Worm (Caenorhabditis elegans) whole organism, L3 larva: ENCODE results near the gene Y51H4A.13.
"Not testable (repeated sequence)": the region's sequence is repeated elsewhere in the genome, so short reads cannot be mapped to it uniquely, and the experiment has no call there.

Experiments
- ceh-9 ChIP-seq: sonication (generic microtip); optimal IDR thresholded peaks from 2 replicates; lab custom pipeline; 2018; ENCODE audit warnings: missing biosample characterization, missing genetic modification characterization
- daf-12 ChIP-seq: fragments of 150-350 bp; optimal IDR thresholded peaks from 2 replicates; lab custom pipeline; 2014; ENCODE audit warnings: missing biosample characterization, missing genetic modification reagents, missing genetic modification characterization
- egl-27 ChIP-seq: sonication (generic microtip); optimal IDR thresholded peaks from 4 replicates; lab custom pipeline; 2017; ENCODE audit warnings: missing biosample characterization, missing genetic modification reagents, missing genetic modification characterization
- elt-3 ChIP-seq, 3 experiments: fragments of 150-350 bp in 1 of 3; sonication (generic microtip) in 2 of 3; optimal IDR thresholded peaks; 2 replicates in 2 of 3; 4 replicates in 1 of 3; lab custom pipeline; 2014 to 2017; ENCODE audit warnings: missing biosample characterization in 3 of 3, missing genetic modification characterization in 3 of 3
- eor-1 ChIP-seq, 2 experiments: fragments of 150-350 bp; optimal IDR thresholded peaks; 2 replicates each; lab custom pipeline; 2014 to 2018; ENCODE audit warnings: missing biosample characterization in 2 of 2, missing genetic modification characterization in 2 of 2
- fos-1 ChIP-seq: fragments of 150-350 bp; optimal IDR thresholded peaks from 2 replicates; lab custom pipeline; 2014; ENCODE audit warnings: missing biosample characterization, missing genetic modification characterization
- hmg-11 ChIP-seq: sonication (generic microtip); optimal IDR thresholded peaks from 2 replicates; lab custom pipeline; 2016; ENCODE audit warnings: missing genetic modification characterization, missing compliant biosample characterization
- jun-1 ChIP-seq: fragments of 150-350 bp; optimal IDR thresholded peaks from 2 replicates; lab custom pipeline; 2014; ENCODE audit warnings: missing biosample characterization, missing genetic modification reagents, missing genetic modification characterization
- lin-15B ChIP-seq: fragments of 150-350 bp; optimal IDR thresholded peaks from 2 replicates; lab custom pipeline; 2014; ENCODE audit warnings: missing biosample characterization, missing genetic modification characterization
- lin-39 ChIP-seq: fragments of 150-350 bp; optimal IDR thresholded peaks from 2 replicates; lab custom pipeline; 2018; ENCODE audit warnings: missing biosample characterization, missing genetic modification reagents, missing genetic modification characterization
- nhr-11 ChIP-seq: fragments of 150-350 bp; optimal IDR thresholded peaks from 2 replicates; lab custom pipeline; 2014; ENCODE audit warnings: missing biosample characterization, missing genetic modification characterization
- nhr-237 ChIP-seq: fragments of 150-350 bp; optimal IDR thresholded peaks from 2 replicates; lab custom pipeline; 2014; ENCODE audit warnings: missing biosample characterization, missing genetic modification characterization
- nhr-43 ChIP-seq: sonication (generic microtip); optimal IDR thresholded peaks from 2 replicates; lab custom pipeline; 2016; ENCODE audit warnings: mild to moderate bottlenecking, missing genetic modification characterization, missing compliant biosample characterization; ENCODE audit not compliant: poor library complexity, severe bottlenecking
- nhr-67 ChIP-seq: fragments of 150-350 bp; optimal IDR thresholded peaks from 2 replicates; lab custom pipeline; 2014; ENCODE audit warnings: missing biosample characterization, missing genetic modification characterization
- nhr-76 ChIP-seq: fragments of 150-350 bp; sonication (generic microtip); optimal IDR thresholded peaks from 5 replicates; lab custom pipeline; 2014; ENCODE audit warnings: missing biosample characterization, missing genetic modification characterization
- pha-4 ChIP-seq: fragments of 150-350 bp; optimal IDR thresholded peaks from 2 replicates; lab custom pipeline; 2014; ENCODE audit warnings: missing biosample characterization, missing genetic modification reagents, missing genetic modification characterization
- pqm-1 ChIP-seq: fragments of 150-350 bp; optimal IDR thresholded peaks from 2 replicates; lab custom pipeline; 2017; ENCODE audit warnings: missing biosample characterization, missing genetic modification characterization, inconsistent platforms
- sea-2 ChIP-seq: fragments of 150-350 bp; sonication (generic microtip); optimal IDR thresholded peaks from 4 replicates; lab custom pipeline; 2014; ENCODE audit warnings: missing biosample characterization, missing genetic modification reagents, missing genetic modification characterization
- skn-1 ChIP-seq: fragments of 150-350 bp; optimal IDR thresholded peaks from 2 replicates; lab custom pipeline; 2014; ENCODE audit warnings: missing biosample characterization, missing genetic modification characterization
- snpc-4 ChIP-seq: fragments of 150-350 bp; optimal IDR thresholded peaks from 2 replicates; lab custom pipeline; 2014; ENCODE audit warnings: missing biosample characterization, missing genetic modification characterization
- unc-62 ChIP-seq: fragments of 150-350 bp; sonication (generic microtip); optimal IDR thresholded peaks from 4 replicates; lab custom pipeline; 2014; ENCODE audit warnings: missing biosample characterization, missing genetic modification reagents, missing genetic modification characterization
- ztf-4 ChIP-seq: fragments of 150-350 bp; optimal IDR thresholded peaks from 2 replicates; lab custom pipeline; 2014; ENCODE audit warnings: missing biosample characterization, missing genetic modification characterization

Y51H4A.13 gene

DNA sequence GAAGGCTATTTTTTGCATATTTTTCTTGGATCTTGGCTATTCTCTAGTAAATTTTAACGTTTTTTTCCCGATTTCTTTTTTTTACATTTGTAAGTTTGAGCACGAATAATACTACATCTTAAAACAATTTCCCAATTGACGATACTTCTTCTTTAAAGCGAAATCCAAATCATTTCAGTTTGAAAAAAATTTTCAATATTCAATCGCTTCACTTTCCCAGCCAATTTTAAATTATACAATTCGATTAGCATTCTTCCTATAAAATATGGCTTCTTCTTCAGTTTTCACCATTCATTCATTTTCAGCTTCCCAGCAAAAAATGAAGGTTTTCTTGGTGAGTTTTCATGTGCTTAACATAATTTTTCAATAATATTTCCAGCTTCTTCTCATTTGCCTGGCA is 20.3 kb downstream of the Y51H4A.13 start, which contains the start of gene fip-7:
TSS of gene fip-7 (plus strand) at position 301 of the 400 bp plus-strand sequence.
- not testable (repeated sequence) for TF ChIP-seq ztf-4; nhr-43 (tag; lab: Kevin White, UChicago); sea-2 (GFP tag; lab: Kevin White, UChicago)
- TF ChIP-seq, all 47 proteins: peak for 0; not testable (repeated sequence) for 47

DNA sequence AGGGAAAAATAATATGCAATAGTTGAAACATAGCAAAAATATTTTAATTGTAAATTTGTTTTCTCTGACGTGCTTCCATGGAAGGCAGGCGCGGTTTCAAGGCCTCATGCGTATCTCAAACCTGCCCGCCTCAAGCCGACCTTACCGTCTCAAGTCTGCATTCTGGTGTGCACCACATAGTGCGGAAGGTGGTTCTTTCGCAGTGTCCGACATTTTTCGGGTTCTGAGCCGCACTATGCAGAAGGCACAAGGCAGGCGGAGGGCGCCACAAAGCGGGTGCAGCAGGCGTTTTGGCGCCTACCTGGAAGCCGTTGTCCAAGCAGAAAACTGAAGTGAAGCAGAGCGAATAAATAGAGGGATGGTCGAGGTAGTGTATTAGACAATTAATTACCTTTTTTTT is 23.7 kb downstream of the Y51H4A.13 start:
- TF ChIP-seq egl-27 (tag; lab: Kevin White, UChicago) (no peak), skn-1 (tag; lab: Kevin White, UChicago) (no peak), nhr-67 (tag; lab: Kevin White, UChicago) (no peak), lin-39 (tag; lab: Kevin White, UChicago) (no peak), eor-1 (tag; optimal IDR thresholded peaks at IDR 0.05; lab: Kevin White, UChicago) (no peak), hmg-11 (tag; lab: Kevin White, UChicago) (no peak), nhr-76 (tag; lab: Kevin White, UChicago) (no peak), pqm-1 (tag; lab: Kevin White, UChicago) (no peak), unc-62 (GFP tag; lab: Kevin White, UChicago) (no peak), nhr-43 (tag; lab: Kevin White, UChicago) (no peak), lin-15B (tag; lab: Kevin White, UChicago) (no peak), snpc-4 (tag; lab: Kevin White, UChicago) (no peak), nhr-11 (tag; lab: Kevin White, UChicago) (no peak), pha-4 (tag; lab: Kevin White, UChicago) (no peak), daf-12 (tag; lab: Kevin White, UChicago) (no peak), ceh-9 (tag; lab: Kevin White, UChicago) (no peak)

DNA sequence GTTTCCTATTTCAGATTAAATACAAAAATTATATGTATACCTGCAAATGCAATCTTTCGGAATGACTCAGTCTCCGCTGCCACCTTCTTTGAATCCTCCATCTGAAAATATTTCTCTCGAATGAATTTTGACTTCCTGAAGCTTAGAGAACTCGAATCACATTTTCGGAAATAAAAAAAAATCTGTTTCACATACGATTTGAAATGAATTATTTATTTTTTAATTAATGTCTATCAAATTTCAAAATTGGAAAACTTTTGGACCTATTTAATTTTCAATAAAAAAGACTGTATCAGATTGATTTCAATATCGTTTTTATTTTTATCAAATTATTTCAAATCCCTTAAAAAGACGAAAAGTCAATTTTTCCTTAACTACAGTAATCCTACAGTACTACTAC is 43.5 kb downstream of the Y51H4A.13 start, which contains the start of gene col-137:
TSS of gene col-137 (minus strand) at position 101 of the 400 bp plus-strand sequence.
- TF ChIP-seq daf-12 (tag; lab: Kevin White, UChicago) (no peak), elt-3 (tag; optimal IDR thresholded peaks at IDR 0.05; lab: Kevin White, UChicago) (no peak), nhr-237 (tag; lab: Kevin White, UChicago) (no peak), fos-1 (tag; lab: Kevin White, UChicago) (no peak)

DNA sequence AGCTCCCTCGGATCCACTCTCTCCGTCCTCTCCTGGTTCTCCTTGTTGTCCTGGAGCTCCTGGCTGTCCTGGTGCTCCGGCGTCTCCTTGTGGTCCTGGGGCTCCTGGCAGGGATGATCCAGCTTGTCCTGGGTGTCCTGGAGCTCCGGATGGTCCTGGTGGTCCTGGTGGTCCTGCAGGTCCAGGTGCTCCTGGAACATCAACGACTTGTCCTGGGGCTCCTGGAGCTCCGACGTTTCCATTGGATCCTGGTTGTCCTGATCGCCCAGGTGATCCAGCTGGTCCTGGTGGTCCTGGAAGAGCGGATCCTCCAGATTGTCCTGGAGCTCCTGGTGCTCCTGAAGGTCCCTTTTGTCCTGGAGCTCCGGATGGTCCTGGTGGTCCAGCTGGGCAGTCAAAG is 44.6 kb downstream of the Y51H4A.13 start:
- TF ChIP-seq lin-39 (tag; lab: Kevin White, UChicago) (no peak), nhr-11 (tag; lab: Kevin White, UChicago) (no peak), ztf-4 (no peak), jun-1 (tag; lab: Kevin White, UChicago) (no peak)
